Fruit fly (Drosophila melanogaster): ENCODE data around the gene tsg.

DNA sequence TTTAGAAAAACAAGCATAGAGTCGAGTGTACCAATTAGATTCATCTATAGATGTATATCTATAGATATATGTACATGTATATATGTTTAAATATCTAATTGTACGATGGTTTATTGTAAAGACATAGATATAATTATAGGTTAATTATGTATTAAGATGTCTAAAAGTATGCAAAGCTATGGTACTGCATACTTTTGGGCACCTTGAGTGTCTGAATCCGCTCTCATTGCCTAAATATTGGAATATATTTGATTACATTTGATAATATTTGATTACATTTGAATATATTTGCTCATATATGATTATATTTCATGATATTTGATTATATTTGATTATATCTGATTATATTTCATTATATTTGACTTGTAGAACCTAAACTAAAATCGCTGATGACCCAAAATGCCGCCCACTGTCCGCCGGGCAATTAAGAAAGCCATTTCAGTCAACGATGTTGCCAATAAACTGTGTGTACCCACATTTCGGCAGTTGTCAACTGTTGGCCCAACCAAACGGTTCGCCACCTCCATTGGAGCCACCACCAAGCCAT, 43.5 kb upstream of the tsg start, which contains the start of gene Cyp318a1:
- TF ChIP-seq CTCF (optimal IDR thresholded peaks at IDR 0.05) = no peak
- no peak for TF ChIP-seq CG8478 (optimal IDR thresholded peaks at IDR 0.05)
